Fruit fly (Drosophila melanogaster) whole organism, embryonic: ENCODE data around the gene Trf4-1.

Experiments
- BEAF-32 ChIP-seq: fragments of 200-800 bp; sonication (Bioruptor generic); optimal IDR thresholded peaks from 3 replicates; lab custom pipeline; 2017; ENCODE audit warnings: missing biosample characterization, missing genetic modification characterization, mild to moderate bottlenecking, moderate library complexity, missing genetic modification reagents
- Bteb2 ChIP-seq: fragments of 200-800 bp; sonication (Bioruptor generic); optimal IDR thresholded peaks from 2 replicates; lab custom pipeline; 2016; ENCODE audit warnings: missing biosample characterization, missing genetic modification characterization
- CG10979 ChIP-seq: fragments of 200-800 bp; sonication (Bioruptor generic); optimal IDR thresholded peaks from 2 replicates; lab custom pipeline; 2018; ENCODE audit warnings: missing biosample characterization, mild to moderate bottlenecking, missing genetic modification characterization, moderate library complexity
- CG11456 ChIP-seq: fragments of 200-800 bp; sonication (Bioruptor generic); IDR thresholded peaks from 3 replicates; pipeline ENCODE4 v1.3.6; 2022; ENCODE audit warnings: missing biosample characterization, missing genetic modification characterization
- CG11504 ChIP-seq: fragments of 200-800 bp; sonication (Bioruptor generic); optimal IDR thresholded peaks from 3 replicates; lab custom pipeline; 2019; ENCODE audit warnings: missing biosample characterization, mild to moderate bottlenecking, missing genetic modification characterization, moderate library complexity
- CG13775 ChIP-seq: fragments of 200-800 bp; sonication (Bioruptor generic); optimal IDR thresholded peaks from 3 replicates; lab custom pipeline; 2017; ENCODE audit warnings: missing biosample characterization, mild to moderate bottlenecking, missing genetic modification characterization
- CG17361 ChIP-seq: fragments of 200-800 bp; sonication (Bioruptor generic); IDR thresholded peaks from 3 replicates; pipeline ENCODE4 v1.3.6; 2022; ENCODE audit warnings: missing biosample characterization, missing genetic modification characterization
- CG17802 ChIP-seq: fragments of 200-800 bp; sonication (Bioruptor generic); optimal IDR thresholded peaks from 2 replicates; lab custom pipeline; 2018; ENCODE audit warnings: missing biosample characterization, mild to moderate bottlenecking, missing genetic modification characterization, moderate library complexity
- CG18262 ChIP-seq: fragments of 200-800 bp; optimal IDR thresholded peaks from 3 replicates; lab custom pipeline; 2019; ENCODE audit warnings: missing biosample characterization, mild to moderate bottlenecking, missing genetic modification characterization, moderate library complexity
- CG2202 ChIP-seq: fragments of 200-800 bp; sonication (Bioruptor generic); optimal IDR thresholded peaks from 2 replicates; lab custom pipeline; 2018; ENCODE audit warnings: missing biosample characterization, mild to moderate bottlenecking, missing genetic modification characterization
- CG2712 ChIP-seq: fragments of 200-800 bp; optimal IDR thresholded peaks from 3 replicates; lab custom pipeline; 2019; ENCODE audit warnings: missing biosample characterization, mild to moderate bottlenecking, missing genetic modification characterization, moderate library complexity
- CG31365 ChIP-seq: fragments of 200-800 bp; sonication (Bioruptor generic); optimal IDR thresholded peaks from 2 replicates; lab custom pipeline; 2018; ENCODE audit warnings: missing biosample characterization, mild to moderate bottlenecking, missing genetic modification characterization
- CG7786 ChIP-seq: fragments of 200-800 bp; sonication (Bioruptor generic); optimal IDR thresholded peaks from 2 replicates; lab custom pipeline; 2016; ENCODE audit warnings: missing biosample characterization, missing genetic modification characterization
- CTCF ChIP-seq: fragments of 200-800 bp; sonication (Bioruptor generic); optimal IDR thresholded peaks from 2 replicates; lab custom pipeline; 2017; ENCODE audit warnings: missing biosample characterization, mild to moderate bottlenecking, missing genetic modification characterization, moderate library complexity
- D19A ChIP-seq: fragments of 200-800 bp; optimal IDR thresholded peaks from 3 replicates; lab custom pipeline; 2019; ENCODE audit warnings: missing biosample characterization, mild to moderate bottlenecking, missing genetic modification characterization, moderate library complexity
- D19B ChIP-seq: fragments of 200-800 bp; sonication (Bioruptor generic); optimal IDR thresholded peaks from 2 replicates; lab custom pipeline; 2017; ENCODE audit warnings: missing biosample characterization, mild to moderate bottlenecking, missing genetic modification characterization
- Ets65A ChIP-seq: fragments of 200-800 bp; sonication (Bioruptor generic); peaks from one replicate; lab custom pipeline; 2016; ENCODE audit warnings: missing biosample characterization, missing genetic modification characterization
- HHEX ChIP-seq: fragments of 200-800 bp; sonication (Bioruptor generic); optimal IDR thresholded peaks from 3 replicates; lab custom pipeline; 2017; ENCODE audit warnings: missing biosample characterization, mild to moderate bottlenecking, missing genetic modification characterization, missing genetic modification reagents
- Hey ChIP-seq: fragments of 200-800 bp; sonication (Bioruptor generic); optimal IDR thresholded peaks from 3 replicates; lab custom pipeline; 2018; ENCODE audit warnings: missing biosample characterization, mild to moderate bottlenecking, missing genetic modification characterization
- Hmx ChIP-seq: fragments of 200-800 bp; sonication (Bioruptor generic); optimal IDR thresholded peaks from 2 replicates; lab custom pipeline; 2016; ENCODE audit warnings: missing biosample characterization, missing genetic modification characterization
- Hr39 ChIP-seq: fragments of >200 bp; optimal IDR thresholded peaks from 2 replicates; lab custom pipeline; 2017
- Mrtf ChIP-seq: fragments of 200-800 bp; sonication (Bioruptor generic); IDR thresholded peaks from 3 replicates; pipeline ENCODE4 v1.3.6; 2022; ENCODE audit warnings: missing biosample characterization, missing genetic modification characterization
- NFAT ChIP-seq: fragments of 200-800 bp; sonication (Bioruptor generic); IDR thresholded peaks from 2 replicates; pipeline ENCODE4 v1.3.6; 2022; ENCODE audit warnings: missing biosample characterization, missing genetic modification characterization
- NK7.1 ChIP-seq: fragments of 200-800 bp; sonication (Bioruptor generic); optimal IDR thresholded peaks from 3 replicates; lab custom pipeline; 2016; ENCODE audit warnings: missing biosample characterization, missing genetic modification characterization
- Nf-YB ChIP-seq: fragments of 200-800 bp; sonication (Bioruptor generic); optimal IDR thresholded peaks from 3 replicates; lab custom pipeline; 2019; ENCODE audit warnings: missing biosample characterization, mild to moderate bottlenecking, missing genetic modification characterization, moderate library complexity
- Rx ChIP-seq: fragments of 200-800 bp; sonication (Bioruptor generic); IDR thresholded peaks from 2 replicates; pipeline ENCODE4 v1.3.6; 2022; ENCODE audit warnings: missing biosample characterization, missing genetic modification characterization
- Sry-β ChIP-seq: fragments of 200-800 bp; sonication (Bioruptor generic); optimal IDR thresholded peaks from 2 replicates; lab custom pipeline; 2018; ENCODE audit warnings: missing biosample characterization, mild to moderate bottlenecking, missing genetic modification characterization, moderate library complexity
- bsh ChIP-seq, 2 experiments: fragments of 200-800 bp; sonication (Bioruptor generic); optimal IDR thresholded peaks; 2 replicates each; lab custom pipeline; 2017 to 2018; ENCODE audit warnings: mild to moderate bottlenecking in 2 of 2, missing biosample characterization in 2 of 2, missing genetic modification characterization in 2 of 2, moderate library complexity in 1 of 2
- crol ChIP-seq: fragments of 200-800 bp; sonication (Bioruptor generic); IDR thresholded peaks from 2 replicates; pipeline ENCODE4 v1.3.6; 2022; ENCODE audit warnings: missing biosample characterization, missing genetic modification characterization
- dmrt11E ChIP-seq: fragments of 200-800 bp; sonication (Bioruptor generic); optimal IDR thresholded peaks from 3 replicates; lab custom pipeline; 2018; ENCODE audit warnings: missing biosample characterization, mild to moderate bottlenecking, missing genetic modification characterization, moderate library complexity
- gem ChIP-seq: fragments of 200-800 bp; sonication (Bioruptor generic); optimal IDR thresholded peaks from 2 replicates; lab custom pipeline; 2019; ENCODE audit warnings: missing biosample characterization, mild to moderate bottlenecking, missing genetic modification characterization, moderate library complexity
- grn ChIP-seq: fragments of 200-800 bp; sonication (Bioruptor generic); optimal IDR thresholded peaks from 3 replicates; lab custom pipeline; 2017; ENCODE audit warnings: missing biosample characterization, missing genetic modification characterization
- hkb ChIP-seq, 2 experiments: fragments of 200-800 bp in 1 of 2; fragments of >200 bp in 1 of 2; sonication (Bioruptor generic) in 1 of 2; IDR thresholded peaks in 1 of 2; optimal IDR thresholded peaks in 1 of 2; 2 replicates each; pipeline versions ENCODE4 v1.3.6 to Lab custom; 2017 to 2022; ENCODE audit warnings: missing biosample characterization in 1 of 2, missing genetic modification characterization in 1 of 2
- lola ChIP-seq, 3 experiments: fragments of >200 bp in 2 of 3; fragments of 200-800 bp in 1 of 3; sonication (Bioruptor generic) in 1 of 3; optimal IDR thresholded peaks; 2 replicates each; lab custom pipeline; 2017 to 2019; ENCODE audit warnings: missing biosample characterization in 3 of 3, missing genetic modification characterization in 3 of 3, mild to moderate bottlenecking in 1 of 3, moderate library complexity in 1 of 3
- oc ChIP-seq: fragments of 200-800 bp; sonication (Bioruptor generic); optimal IDR thresholded peaks from 2 replicates; lab custom pipeline; 2018; ENCODE audit warnings: missing biosample characterization, mild to moderate bottlenecking, missing genetic modification characterization, moderate library complexity
- row ChIP-seq: fragments of 200-800 bp; sonication (Bioruptor generic); IDR thresholded peaks from 3 replicates; pipeline ENCODE4 v1.3.6; 2022; ENCODE audit warnings: missing biosample characterization, missing genetic modification characterization
- sens ChIP-seq: fragments of 200-800 bp; sonication (Bioruptor generic); peaks from one replicate; lab custom pipeline; 2016; ENCODE audit warnings: missing biosample characterization, missing genetic modification characterization
- sim ChIP-seq: fragments of 200-800 bp; sonication (Bioruptor generic); IDR thresholded peaks from 2 replicates; pipeline ENCODE4 v1.3.6; 2022; ENCODE audit warnings: missing biosample characterization, missing genetic modification characterization

Gene Trf4-1

dm6 chrX:8607902-8608301 is 47.8 kb downstream of the Trf4-1 start (continued):
- no peak for TF ChIP-seq HHEX (GFP tag; lab: Kevin White, UChicago)
- no peak for TF ChIP-seq Hmx (GFP tag; lab: Kevin White, UChicago)
- peak; percentile 42 for TF ChIP-seq Ets65A (GFP tag; lab: Kevin White, UChicago)
- TF ChIP-seq Hr39 (lab: Kevin White, UChicago) = peak; percentile 59
- TF ChIP-seq crol (GFP tag; lab: Robert Waterston, UW) = peak; percentile 33; the same call in 1 of the 2 replicates
- TF ChIP-seq CTCF = no peak
- TF ChIP-seq Hey (tag; lab: Kevin White, UChicago) = peak; percentile 32
- no peak for TF ChIP-seq CG31365 (tag; lab: Kevin White, UChicago)

dm6 chrX:8616280-8616679 is 56.2 kb downstream of the Trf4-1 start:
- TF ChIP-seq Rx = no peak
- TF ChIP-seq row (GFP tag; lab: Robert Waterston, UW) = 0 out of 3 replicates have a peak, but pooled peaks have one; percentile 29
- no peak for TF ChIP-seq CG17802 (tag; lab: Kevin White, UChicago)
- TF ChIP-seq sim (GFP tag; lab: Robert Waterston, UW) = no peak
- TF ChIP-seq Mrtf (GFP tag; lab: Robert Waterston, UW) = no peak
- no peak for TF ChIP-seq CG2202 (tag; lab: Kevin White, UChicago)
- no peak for TF ChIP-seq NFAT
- no peak for TF ChIP-seq Sry-β
- no peak for TF ChIP-seq Bteb2 (GFP tag; lab: Kevin White, UChicago)
- peak; percentile 62 for TF ChIP-seq sens
- TF ChIP-seq dmrt11E = peak; percentile 8
- peak; percentile 13 for TF ChIP-seq D19B
- TF ChIP-seq, all 482 proteins: peak for 4

- TF ChIP-seq CG10979 (peak; percentile 30), crol (GFP tag; lab: Robert Waterston, UW) (peak; percentile 70), bsh (GFP tag; optimal IDR thresholded peaks at IDR 0.05; lab: Kevin White, UChicago) (peak in 1 of 2 experiments; percentile 14), CG13775 (no peak), NK7.1 (no peak), CG7786 (GFP tag; lab: Kevin White, UChicago) (no peak), BEAF-32 (GFP tag; lab: Kevin White, UChicago) (no peak), CG11456 (0 out of 3 replicates have a peak, but pooled peaks have one; percentile 16), lola (GFP tag; optimal IDR thresholded peaks at IDR 0.05; lab: Kevin White, UChicago) (peak in 1 of 3 experiments; percentile 21), CG11504 (tag; lab: Kevin White, UChicago) (peak; percentile 8), CG2712 (peak; percentile 17), gem (tag; lab: Kevin White, UChicago) (peak; percentile 35), CG17361 (GFP tag; lab: Robert Waterston, UW) (0 out of 3 replicates have a peak, but pooled peaks have one; percentile 34), grn (GFP tag; lab: Kevin White, UChicago) (peak; percentile 4), oc (peak; percentile 79), D19A (tag; lab: Kevin White, UChicago) (peak; percentile 96), CG18262 (tag; lab: Kevin White, UChicago) (peak; percentile 40), dmrt11E (peak; percentile 44), CG17802 (tag; lab: Kevin White, UChicago) (no peak), Nf-YB (GFP tag; lab: Kevin White, UChicago) (peak; percentile 39), hkb (optimal IDR thresholded peaks at IDR 0.05; lab: Kevin White, UChicago) (no peak), hkb (GFP tag; IDR thresholded peaks at IDR 0.05; lab: Robert Waterston, UW) (no peak)
- TF ChIP-seq, all 482 proteins: peak for 15
Observed at dm6 chrX:8616787-8617432, 56.8 kb downstream of the Trf4-1 start.
